Fruit fly (Drosophila melanogaster) whole organism, adult: Measurements from ENCODE around the gene CG10874.

Experiments used
- CG11617 ChIP-seq: fragments of 200-800 bp; sonication (Bioruptor generic); optimal IDR thresholded peaks from 2 replicates; lab custom pipeline; 2017; ENCODE audit warnings: mild to moderate bottlenecking, missing biosample characterization, missing genetic modification reagents, missing genetic modification characterization
- CG12768 ChIP-seq: fragments of 200-800 bp; sonication (Bioruptor generic); optimal IDR thresholded peaks from 2 replicates; lab custom pipeline; 2017; ENCODE audit warnings: missing biosample characterization, missing genetic modification characterization, mild to moderate bottlenecking, moderate library complexity, missing genetic modification reagents
- CG14711 ChIP-seq: fragments of 200-800 bp; sonication (Bioruptor generic); optimal IDR thresholded peaks from 2 replicates; lab custom pipeline; 2018; ENCODE audit warnings: missing biosample characterization, mild to moderate bottlenecking, missing genetic modification characterization, moderate library complexity
- CG1620 ChIP-seq: fragments of 200-800 bp; sonication (Bioruptor generic); optimal IDR thresholded peaks from 2 replicates; lab custom pipeline; 2016; ENCODE audit warnings: missing biosample characterization, missing genetic modification characterization
- CG33017 ChIP-seq: fragments of 200-800 bp; sonication (Bioruptor generic); optimal IDR thresholded peaks from 2 replicates; lab custom pipeline; 2018; ENCODE audit warnings: missing biosample characterization, mild to moderate bottlenecking, missing genetic modification characterization, moderate library complexity
- CG5204 ChIP-seq: fragments of 200-800 bp; sonication (Bioruptor generic); optimal IDR thresholded peaks from 2 replicates; lab custom pipeline; 2016; ENCODE audit warnings: missing biosample characterization, missing genetic modification characterization
- CG7045 ChIP-seq: fragments of 200-800 bp; sonication (Bioruptor generic); optimal IDR thresholded peaks from 2 replicates; lab custom pipeline; 2017; ENCODE audit warnings: missing biosample characterization, mild to moderate bottlenecking, missing genetic modification characterization
- CG7101 ChIP-seq: fragments of 200-800 bp; sonication (Bioruptor generic); optimal IDR thresholded peaks from 2 replicates; lab custom pipeline; 2018; ENCODE audit warnings: missing biosample characterization, mild to moderate bottlenecking, missing genetic modification characterization, moderate library complexity
- Clk ChIP-seq: fragments of 200-800 bp; sonication (Bioruptor generic); optimal IDR thresholded peaks from 2 replicates; lab custom pipeline; 2017; ENCODE audit warnings: missing biosample characterization, missing genetic modification characterization
- Crg-1 ChIP-seq: fragments of 200-800 bp; sonication (Bioruptor generic); optimal IDR thresholded peaks from 2 replicates; lab custom pipeline; 2016; ENCODE audit warnings: missing biosample characterization, missing genetic modification characterization
- Hr96 ChIP-seq: fragments of 200-800 bp; sonication (Bioruptor generic); optimal IDR thresholded peaks from 2 replicates; lab custom pipeline; 2016; ENCODE audit warnings: missing biosample characterization, missing genetic modification characterization
- Mnt ChIP-seq: fragments of 200-800 bp; sonication (Bioruptor generic); optimal IDR thresholded peaks from 2 replicates; lab custom pipeline; 2016; ENCODE audit warnings: missing biosample characterization, mild to moderate bottlenecking, missing genetic modification characterization
- bab1 ChIP-seq: fragments of 200-800 bp; sonication (Bioruptor generic); optimal IDR thresholded peaks from 3 replicates; lab custom pipeline; 2019; ENCODE audit warnings: missing biosample characterization, mild to moderate bottlenecking, missing genetic modification characterization, moderate library complexity
- cic ChIP-seq: fragments of 200-800 bp; sonication (Bioruptor generic); optimal IDR thresholded peaks from 2 replicates; lab custom pipeline; 2017; ENCODE audit warnings: missing biosample characterization, mild to moderate bottlenecking, missing genetic modification characterization, moderate library complexity
- cnc ChIP-seq, 2 experiments: fragments of >200 bp; optimal IDR thresholded peaks; 2 replicates each; lab custom pipeline; 2017
- kay ChIP-seq: fragments of 200-800 bp; sonication (Bioruptor generic); peaks from one replicate; lab custom pipeline; 2016; ENCODE audit warnings: missing biosample characterization, missing genetic modification characterization, borderline replicate concordance
- ovo ChIP-seq: fragments of 200-800 bp; sonication (Bioruptor generic); optimal IDR thresholded peaks from 2 replicates; lab custom pipeline; 2016; ENCODE audit warnings: missing biosample characterization, missing genetic modification characterization
- pad ChIP-seq: fragments of 200-800 bp; sonication (Bioruptor generic); optimal IDR thresholded peaks from 3 replicates; lab custom pipeline; 2017; ENCODE audit warnings: missing biosample characterization, missing genetic modification characterization, mild to moderate bottlenecking, moderate library complexity, missing genetic modification reagents
- tj ChIP-seq: fragments of 200-800 bp; sonication (Bioruptor generic); optimal IDR thresholded peaks from 3 replicates; lab custom pipeline; 2017; ENCODE audit warnings: missing biosample characterization, mild to moderate bottlenecking, missing genetic modification characterization, moderate library complexity
- toe ChIP-seq: fragments of 200-800 bp; sonication (Bioruptor generic); optimal IDR thresholded peaks from 2 replicates; lab custom pipeline; 2016; ENCODE audit warnings: missing biosample characterization, missing genetic modification characterization

CG10874 gene

DNA sequence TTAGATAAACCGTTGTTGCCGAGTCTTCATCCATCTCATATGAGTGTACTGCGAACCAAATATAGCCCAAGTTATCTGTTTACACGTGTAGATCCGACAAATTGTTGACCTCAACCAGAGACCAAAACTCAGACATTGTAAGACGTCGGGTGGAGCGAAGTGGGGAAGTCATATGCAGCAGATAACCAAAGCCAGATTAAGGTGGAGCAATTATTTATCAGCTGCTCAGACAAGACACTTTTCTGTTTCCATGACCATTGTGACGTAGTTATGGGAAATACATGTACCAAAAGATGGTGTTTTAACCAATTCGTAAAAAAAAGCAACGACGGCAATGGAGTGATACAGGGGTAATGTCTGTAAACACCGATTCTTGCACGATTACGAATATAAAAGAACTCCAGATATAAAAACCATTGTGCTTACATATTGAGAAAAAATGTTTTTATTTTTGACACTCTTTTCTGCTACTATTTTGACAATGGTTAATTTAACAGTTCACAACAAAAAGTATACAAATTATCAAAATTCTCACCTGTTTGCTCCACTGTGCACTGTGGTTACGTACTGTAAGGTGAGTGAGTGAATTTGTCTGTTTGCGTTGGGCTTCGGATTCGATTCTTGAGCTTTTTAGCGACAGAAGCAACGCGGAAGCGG lies 14.7 kb downstream of the CG10874 start:
- TF ChIP-seq CG12768 (GFP tag; lab: Kevin White, UChicago), result no peak
- peak; percentile 27 for TF ChIP-seq CG5204
- peak; percentile 33 for TF ChIP-seq CG14711
- peak; percentile 71 for TF ChIP-seq kay (GFP tag; lab: Kevin White, UChicago)
- TF ChIP-seq pad (GFP tag; lab: Kevin White, UChicago), result no peak

dm6 chr2L:2175930-2176643 lies 16.1 kb downstream of the CG10874 start:
- TF ChIP-seq Crg-1 (GFP tag; lab: Kevin White, UChicago) (no peak), CG1620 (GFP tag; lab: Kevin White, UChicago) (no peak), tj (peak; percentile 98), CG12768 (GFP tag; lab: Kevin White, UChicago) (peak; percentile 57), Clk (GFP tag; lab: Kevin White, UChicago) (no peak), pad (GFP tag; lab: Kevin White, UChicago) (peak; percentile 21), CG7045 (GFP tag; lab: Kevin White, UChicago) (peak; percentile 61), cnc (optimal IDR thresholded peaks at IDR 0.05; lab: Kevin White, UChicago) (no peak), CG33017 (tag; lab: Kevin White, UChicago) (peak; percentile 88), cic (GFP tag; lab: Kevin White, UChicago) (peak; percentile 21), CG7101 (tag; lab: Kevin White, UChicago) (peak; percentile 83), toe (GFP tag; lab: Kevin White, UChicago) (peak; percentile 42), CG14711 (peak; percentile 72), Mnt (GFP tag; lab: Kevin White, UChicago) (peak; percentile 19), CG5204 (peak; percentile 68), ovo (GFP tag; lab: Kevin White, UChicago) (peak; percentile 58), kay (GFP tag; lab: Kevin White, UChicago) (peak; percentile 27), CG11617 (GFP tag; lab: Kevin White, UChicago) (peak; percentile 68), Hr96 (peak; percentile 74), bab1 (GFP tag; lab: Kevin White, UChicago) (peak; percentile 74)

DNA sequence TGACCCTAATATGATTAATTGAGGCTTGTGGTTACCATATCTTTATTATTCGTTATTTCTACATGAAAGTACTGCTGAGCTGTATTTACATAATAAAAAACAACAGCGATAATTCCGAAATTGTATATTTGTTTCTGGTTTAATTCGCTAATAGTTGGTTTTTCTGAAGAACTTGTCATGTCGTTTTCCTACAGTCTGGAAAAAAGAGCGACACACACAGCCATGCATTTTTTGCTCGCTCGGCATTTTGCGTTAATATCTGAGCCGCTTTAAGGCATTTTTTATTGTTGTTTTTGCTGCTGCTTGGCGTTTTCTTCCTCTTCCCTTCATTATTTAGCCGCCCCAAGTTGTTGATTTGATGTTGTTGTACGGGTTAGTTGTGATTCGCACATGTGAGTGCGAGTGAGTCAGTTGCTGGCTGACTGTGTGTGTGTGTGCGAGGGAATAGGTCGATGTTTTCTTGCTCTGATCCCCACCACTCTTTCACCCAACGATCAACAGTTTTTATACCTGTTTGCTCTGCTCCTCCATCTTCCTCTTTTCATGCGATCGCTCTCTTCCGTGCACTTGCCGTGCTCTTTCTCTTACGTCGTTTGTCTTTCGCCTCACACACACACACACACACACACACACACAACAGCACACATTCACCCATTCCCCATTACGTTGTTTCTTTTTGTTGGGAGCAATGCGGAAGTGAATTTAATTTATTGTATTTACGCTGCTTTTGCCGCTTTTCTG lies 16.9 kb downstream of the CG10874 start:
- TF ChIP-seq Crg-1 (GFP tag; lab: Kevin White, UChicago) (no peak), Clk (GFP tag; lab: Kevin White, UChicago) (no peak), CG7045 (GFP tag; lab: Kevin White, UChicago) (no peak), CG14711 (peak; percentile 11), CG5204 (no peak), toe (GFP tag; lab: Kevin White, UChicago) (no peak), tj (peak; percentile 99), Mnt (GFP tag; lab: Kevin White, UChicago) (peak; percentile 89), cic (GFP tag; lab: Kevin White, UChicago) (peak; percentile 62), CG33017 (tag; lab: Kevin White, UChicago) (peak; percentile 46), kay (GFP tag; lab: Kevin White, UChicago) (peak; percentile 97), ovo (GFP tag; lab: Kevin White, UChicago) (peak; percentile 30), pad (GFP tag; lab: Kevin White, UChicago) (peak; percentile 55), CG11617 (GFP tag; lab: Kevin White, UChicago) (no peak), bab1 (GFP tag; lab: Kevin White, UChicago) (no peak), CG12768 (GFP tag; lab: Kevin White, UChicago) (peak; percentile 17), CG7101 (tag; lab: Kevin White, UChicago) (no peak), Hr96 (no peak), CG1620 (GFP tag; lab: Kevin White, UChicago) (no peak), cnc (optimal IDR thresholded peaks at IDR 0.05; lab: Kevin White, UChicago) (no peak)

DNA sequence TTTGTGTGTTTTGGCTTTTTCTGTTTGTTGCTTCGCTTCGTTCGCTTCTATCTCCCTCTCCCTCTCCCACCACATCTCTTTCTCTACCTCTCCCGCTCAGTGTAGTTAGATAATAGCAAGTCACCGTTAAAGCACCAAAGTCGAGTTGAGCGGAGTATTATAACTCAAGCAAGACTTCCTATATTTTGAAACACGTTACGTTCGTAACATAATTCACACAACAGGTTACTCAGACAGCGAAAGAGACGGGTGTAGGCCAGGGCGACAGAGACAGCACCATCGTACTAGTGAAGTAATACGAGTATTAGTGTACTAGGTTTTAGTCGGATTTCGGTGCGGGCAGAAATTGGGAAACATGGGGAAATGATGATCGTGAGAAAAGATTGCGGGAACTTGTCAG lies 18.6 kb downstream of the CG10874 start:
- TF ChIP-seq kay (GFP tag; lab: Kevin White, UChicago) (no peak), bab1 (GFP tag; lab: Kevin White, UChicago) (no peak)

- TF ChIP-seq tj (no peak), ovo (GFP tag; lab: Kevin White, UChicago) (no peak), Mnt (GFP tag; lab: Kevin White, UChicago) (no peak), CG12768 (GFP tag; lab: Kevin White, UChicago) (no peak), CG14711 (no peak), pad (GFP tag; lab: Kevin White, UChicago) (no peak), CG11617 (GFP tag; lab: Kevin White, UChicago) (no peak), Crg-1 (GFP tag; lab: Kevin White, UChicago) (no peak), CG33017 (tag; lab: Kevin White, UChicago) (no peak)
These were observed 19.0 kb downstream of the CG10874 start for dm6 chr2L:2173191-2173590.
